Worm (Caenorhabditis elegans) whole organism, midembryonic: ENCODE measurements around the gene B0035.3.

Experiments used
- T22C8.4 ChIP-seq: fragments of 200-800 bp; sonication (Bioruptor generic); IDR thresholded peaks from 2 replicates; pipeline ENCODE4 v1.3.6; 2022; ENCODE audit warnings: missing genetic modification characterization, missing compliant biosample characterization
- cog-1 ChIP-seq: sonication (generic microtip); optimal IDR thresholded peaks from 2 replicates; lab custom pipeline; 2016; ENCODE audit warnings: missing genetic modification characterization, missing compliant biosample characterization
- flt-1 ChIP-seq: fragments of 200-800 bp; sonication (Bioruptor generic); IDR thresholded peaks from 2 replicates; pipeline ENCODE4 v1.3.6; 2022; ENCODE audit warnings: missing genetic modification characterization, missing compliant biosample characterization
- klf-2 ChIP-seq: fragments of 200-800 bp; sonication (Bioruptor generic); conservative IDR thresholded peaks from 2 replicates; pipeline ENCODE4 v1.3.6; 2022; ENCODE audit warnings: missing genetic modification reagents, missing genetic modification characterization, missing compliant biosample characterization
- med-1 ChIP-seq: sonication (generic microtip); optimal IDR thresholded peaks from 2 replicates; lab custom pipeline; 2017; ENCODE audit warnings: missing genetic modification characterization, mild to moderate bottlenecking, missing compliant biosample characterization, antibody characterized with exemption, missing genetic modification reagents; ENCODE audit not compliant: insufficient read depth
- ref-1 ChIP-seq: fragments of 200-800 bp; sonication (Bioruptor generic); conservative IDR thresholded peaks from 2 replicates; pipeline ENCODE4 v1.3.6; 2022; ENCODE audit warnings: missing genetic modification reagents, missing genetic modification characterization, missing compliant biosample characterization
- tab-1 ChIP-seq: fragments of 200-800 bp; sonication (Bioruptor generic); IDR thresholded peaks from 2 replicates; pipeline ENCODE4 v1.3.6; 2022; ENCODE audit warnings: missing genetic modification characterization, missing compliant biosample characterization
- ztf-23 ChIP-seq: fragments of 200-800 bp; sonication (Bioruptor generic); IDR thresholded peaks from 2 replicates; pipeline ENCODE4 v1.3.6; 2022; ENCODE audit warnings: missing genetic modification reagents, missing genetic modification characterization, missing compliant biosample characterization
- ztf-29 ChIP-seq: fragments of 200-800 bp; sonication (Bioruptor generic); IDR thresholded peaks from 2 replicates; pipeline ENCODE4 v1.3.6; 2022; ENCODE audit warnings: missing genetic modification reagents, missing genetic modification characterization, missing compliant biosample characterization

B0035.3 gene

ce11 chrIV:11285239-11285638 lies 29.6 kb downstream of the B0035.3 start:
- TF ChIP-seq ztf-29 (GFP tag; lab: Robert Waterston, UW), result no peak
- TF ChIP-seq tab-1, result no peak
- no peak for TF ChIP-seq T22C8.4
- TF ChIP-seq cog-1 (tag; lab: Kevin White, UChicago), result no peak
- no peak for TF ChIP-seq klf-2 (GFP tag; lab: Robert Waterston, UW)
- no peak for TF ChIP-seq flt-1
- no peak for TF ChIP-seq ztf-23
- TF ChIP-seq ref-1, result no peak
- no peak for TF ChIP-seq med-1

- TF ChIP-seq ref-1 (no peak), klf-2 (GFP tag; lab: Robert Waterston, UW) (no peak), ztf-29 (GFP tag; lab: Robert Waterston, UW) (no peak), med-1 (no peak), ztf-23 (no peak), flt-1 (no peak), tab-1 (no peak), cog-1 (tag; lab: Kevin White, UChicago) (no peak), T22C8.4 (no peak)
Observed at ce11 chrIV:11284102-11284531, 30.7 kb downstream of the B0035.3 start.

- no peak for TF ChIP-seq flt-1
- no peak for TF ChIP-seq T22C8.4
- TF ChIP-seq ztf-29 (GFP tag; lab: Robert Waterston, UW), result no peak
- no peak for TF ChIP-seq ref-1
- TF ChIP-seq cog-1 (tag; lab: Kevin White, UChicago), result no peak
- no peak for TF ChIP-seq klf-2 (GFP tag; lab: Robert Waterston, UW)
- no peak for TF ChIP-seq med-1
- TF ChIP-seq tab-1, result no peak
- no peak for TF ChIP-seq ztf-23
Observed at ce11 chrIV:11276026-11276425, 38.8 kb downstream of the B0035.3 start.

- TF ChIP-seq klf-2 (GFP tag; lab: Robert Waterston, UW), result no peak
- no peak for TF ChIP-seq cog-1 (tag; lab: Kevin White, UChicago)
- no peak for TF ChIP-seq ref-1
- TF ChIP-seq tab-1, result no peak
- TF ChIP-seq ztf-23, result no peak
- TF ChIP-seq med-1, result no peak
- no peak for TF ChIP-seq ztf-29 (GFP tag; lab: Robert Waterston, UW)
- TF ChIP-seq flt-1, result no peak
- no peak for TF ChIP-seq T22C8.4
Observed at ce11 chrIV:11273151-11273550, 41.6 kb downstream of the B0035.3 start, which contains the start of gene gtl-2. Gene gtl-2, plus strand, starts transcription at chrIV:11273451.

- TF ChIP-seq ref-1, result no peak
- no peak for TF ChIP-seq med-1
- no peak for TF ChIP-seq ztf-23
- TF ChIP-seq flt-1, result no peak
- TF ChIP-seq klf-2 (GFP tag; lab: Robert Waterston, UW), result no peak
- TF ChIP-seq cog-1 (tag; lab: Kevin White, UChicago), result no peak
- no peak for TF ChIP-seq tab-1
- TF ChIP-seq T22C8.4, result no peak
- TF ChIP-seq ztf-29 (GFP tag; lab: Robert Waterston, UW), result no peak
Observed at ce11 chrIV:11271262-11271661, 43.5 kb downstream of the B0035.3 start, which contains the start of gene nhr-7. Gene nhr-7, minus strand, starts transcription at chrIV:11271362.

ce11 chrIV:11269483-11269882 lies 45.3 kb downstream of the B0035.3 start:
- TF ChIP-seq ztf-23 (no peak), flt-1 (no peak), tab-1 (no peak), med-1 (no peak), klf-2 (GFP tag; lab: Robert Waterston, UW) (no peak), T22C8.4 (no peak), ref-1 (no peak), ztf-29 (GFP tag; lab: Robert Waterston, UW) (no peak), cog-1 (tag; lab: Kevin White, UChicago) (no peak)

- TF ChIP-seq ref-1 (no peak), ztf-29 (GFP tag; lab: Robert Waterston, UW) (no peak), ztf-23 (no peak), tab-1 (no peak), T22C8.4 (no peak), klf-2 (GFP tag; lab: Robert Waterston, UW) (no peak), med-1 (no peak), cog-1 (tag; lab: Kevin White, UChicago) (no peak), flt-1 (no peak)
Observed at ce11 chrIV:11266090-11266489, 48.7 kb downstream of the B0035.3 start, which contains the start of gene col-127. Gene col-127, minus strand, starts transcription at chrIV:11266190.
